Worm (Caenorhabditis elegans) whole organism, late embryonic: ENCODE measurements around the gene C16C8.11.
"Not testable (repeated sequence)": the region's sequence is repeated elsewhere in the genome, so short reads cannot be mapped to it uniquely, and the experiment has no call there.

Experiments
- C08G9.2 ChIP-seq: sonication (generic microtip); optimal IDR thresholded peaks from 2 replicates; lab custom pipeline; 2016; ENCODE audit warnings: mild to moderate bottlenecking, missing genetic modification characterization, moderate library complexity, missing compliant biosample characterization
- C38D4.7 ChIP-seq: fragments of 200-800 bp; sonication (Bioruptor generic); optimal IDR thresholded peaks from 2 replicates; lab custom pipeline; 2018; ENCODE audit warnings: mild to moderate bottlenecking, missing genetic modification characterization, moderate library complexity, missing compliant biosample characterization
- F13H6.1 ChIP-seq: sonication (generic microtip); optimal IDR thresholded peaks from 2 replicates; lab custom pipeline; 2016; ENCODE audit warnings: missing genetic modification characterization, missing compliant biosample characterization
- K09A11.1 ChIP-seq: sonication (generic microtip); optimal IDR thresholded peaks from 2 replicates; lab custom pipeline; 2017; ENCODE audit warnings: antibody characterized with exemption, mild to moderate bottlenecking, missing genetic modification characterization, missing compliant biosample characterization; ENCODE audit not compliant: insufficient read depth
- T23F11.4 ChIP-seq: fragments of 200-800 bp; sonication (Bioruptor generic); optimal IDR thresholded peaks from 2 replicates; lab custom pipeline; 2018; ENCODE audit warnings: mild to moderate bottlenecking, missing genetic modification characterization, missing compliant biosample characterization
- ahr-1 ChIP-seq: sonication (generic microtip); optimal IDR thresholded peaks from 2 replicates; lab custom pipeline; 2016; ENCODE audit warnings: missing genetic modification characterization, missing compliant biosample characterization
- ama-1 ChIP-seq: fragments of 150-350 bp; optimal IDR thresholded peaks from 2 replicates; lab custom pipeline; 2014
- ceh-14 ChIP-seq: sonication (generic microtip); optimal IDR thresholded peaks from 2 replicates; lab custom pipeline; 2016; ENCODE audit warnings: missing genotype, missing genetic modification characterization, missing compliant biosample characterization
- ceh-24 ChIP-seq: sonication (generic microtip); optimal IDR thresholded peaks from 2 replicates; lab custom pipeline; 2016; ENCODE audit warnings: mild to moderate bottlenecking, missing genetic modification characterization, missing compliant biosample characterization
- ceh-31 ChIP-seq: sonication (generic microtip); optimal IDR thresholded peaks from 2 replicates; lab custom pipeline; 2016; ENCODE audit warnings: missing genetic modification characterization, missing compliant biosample characterization
- ceh-45 ChIP-seq: fragments of 200-800 bp; sonication (Bioruptor generic); IDR thresholded peaks from 2 replicates; pipeline ENCODE4 v1.3.6; 2022; ENCODE audit warnings: missing genetic modification reagents, missing genetic modification characterization, missing compliant biosample characterization
- ceh-48 ChIP-seq: sonication (generic microtip); optimal IDR thresholded peaks from 2 replicates; lab custom pipeline; 2016; ENCODE audit warnings: missing genetic modification characterization, inconsistent platforms, missing compliant biosample characterization
- ceh-9 ChIP-seq: sonication (generic microtip); optimal IDR thresholded peaks from 2 replicates; lab custom pipeline; 2016; ENCODE audit warnings: mild to moderate bottlenecking, missing genetic modification characterization, inconsistent platforms, missing compliant biosample characterization
- dve-1 ChIP-seq: sonication (generic microtip); optimal IDR thresholded peaks from 2 replicates; lab custom pipeline; 2017; ENCODE audit warnings: antibody characterized with exemption, mild to moderate bottlenecking, missing genetic modification characterization, missing compliant biosample characterization
- elt-2 ChIP-seq: sonication (generic microtip); optimal IDR thresholded peaks from 2 replicates; lab custom pipeline; 2016; ENCODE audit warnings: missing genetic modification reagents, missing genetic modification characterization, missing compliant biosample characterization
- fkh-10 ChIP-seq: fragments of 150-350 bp; optimal IDR thresholded peaks from 2 replicates; lab custom pipeline; 2014; ENCODE audit warnings: missing biosample characterization, missing genetic modification reagents, missing genetic modification characterization
- fkh-6 ChIP-seq: sonication (generic microtip); optimal IDR thresholded peaks from 2 replicates; lab custom pipeline; 2016; ENCODE audit warnings: missing genetic modification characterization, missing compliant biosample characterization
- gmeb-2 ChIP-seq: sonication (generic microtip); optimal IDR thresholded peaks from 2 replicates; lab custom pipeline; 2016; ENCODE audit warnings: missing genetic modification characterization, inconsistent platforms, missing compliant biosample characterization
- hlh-30 ChIP-seq: sonication (generic microtip); optimal IDR thresholded peaks from 2 replicates; lab custom pipeline; 2017; ENCODE audit warnings: antibody characterized with exemption, missing genetic modification characterization, missing compliant biosample characterization; ENCODE audit not compliant: insufficient read depth
- hlh-6 ChIP-seq: sonication (generic microtip); optimal IDR thresholded peaks from 2 replicates; lab custom pipeline; 2016; ENCODE audit warnings: missing genotype, missing genetic modification characterization, missing compliant biosample characterization
- hlh-8 ChIP-seq: sonication (generic microtip); optimal IDR thresholded peaks from 2 replicates; lab custom pipeline; 2016; ENCODE audit warnings: missing genotype, missing genetic modification characterization, missing compliant biosample characterization
- lim-6 ChIP-seq: sonication (generic microtip); optimal IDR thresholded peaks from 2 replicates; lab custom pipeline; 2016; ENCODE audit warnings: missing genetic modification characterization, missing compliant biosample characterization
- nfya-1 ChIP-seq: sonication (generic microtip); optimal IDR thresholded peaks from 2 replicates; lab custom pipeline; 2017; ENCODE audit warnings: missing genetic modification characterization, mild to moderate bottlenecking, missing compliant biosample characterization, antibody characterized with exemption, moderate library complexity
- nhr-232 ChIP-seq: sonication (generic microtip); optimal IDR thresholded peaks from 2 replicates; lab custom pipeline; 2016; ENCODE audit warnings: missing genetic modification characterization, missing compliant biosample characterization
- npax-4 ChIP-seq: sonication (generic microtip); optimal IDR thresholded peaks from 2 replicates; lab custom pipeline; 2016; ENCODE audit warnings: missing genetic modification characterization, missing compliant biosample characterization
- odd-2 ChIP-seq: sonication (generic microtip); optimal IDR thresholded peaks from 2 replicates; lab custom pipeline; 2017; ENCODE audit warnings: antibody characterized with exemption, mild to moderate bottlenecking, missing genetic modification characterization, missing compliant biosample characterization
- pat-9 ChIP-seq: fragments of 200-800 bp; sonication (Bioruptor generic); optimal IDR thresholded peaks from 2 replicates; lab custom pipeline; 2018; ENCODE audit warnings: mild to moderate bottlenecking, missing genetic modification characterization, moderate library complexity, missing compliant biosample characterization
- pax-1 ChIP-seq: fragments of 150-350 bp; optimal IDR thresholded peaks from 2 replicates; lab custom pipeline; 2014; ENCODE audit warnings: missing biosample characterization, missing genetic modification characterization
- pha-2 ChIP-seq: sonication (generic microtip); optimal IDR thresholded peaks from 2 replicates; lab custom pipeline; 2017; ENCODE audit warnings: mild to moderate bottlenecking, missing genetic modification characterization, missing compliant biosample characterization
- pqm-1 ChIP-seq: sonication (generic microtip); optimal IDR thresholded peaks from 2 replicates; lab custom pipeline; 2016; ENCODE audit warnings: missing genetic modification characterization, missing compliant biosample characterization
- pros-1 ChIP-seq: fragments of 150-350 bp; optimal IDR thresholded peaks from 2 replicates; lab custom pipeline; 2014; ENCODE audit warnings: missing biosample characterization, missing genetic modification reagents, missing genetic modification characterization
- rnt-1 ChIP-seq: sonication (generic microtip); optimal IDR thresholded peaks from 2 replicates; lab custom pipeline; 2016; ENCODE audit warnings: missing genetic modification characterization, missing compliant biosample characterization
- sox-2 ChIP-seq: fragments of 200-800 bp; sonication (Bioruptor generic); IDR thresholded peaks from 2 replicates; pipeline ENCODE4 v1.3.6; 2022; ENCODE audit warnings: missing genetic modification reagents, missing genetic modification characterization, missing compliant biosample characterization
- syd-9 ChIP-seq: sonication (generic microtip); optimal IDR thresholded peaks from 2 replicates; lab custom pipeline; 2016; ENCODE audit warnings: mild to moderate bottlenecking, missing genetic modification characterization, moderate library complexity, missing compliant biosample characterization
- tbx-2 ChIP-seq: sonication (generic microtip); optimal IDR thresholded peaks from 2 replicates; lab custom pipeline; 2016; ENCODE audit warnings: missing genetic modification characterization, missing compliant biosample characterization
- unc-42 ChIP-seq: sonication (generic microtip); optimal IDR thresholded peaks from 2 replicates; lab custom pipeline; 2016; ENCODE audit warnings: missing genotype, missing genetic modification characterization, missing compliant biosample characterization
- unc-55 ChIP-seq: sonication (generic microtip); optimal IDR thresholded peaks from 2 replicates; lab custom pipeline; 2017; ENCODE audit warnings: missing biosample characterization, missing genetic modification reagents, missing genetic modification characterization

C16C8.11 gene

DNA sequence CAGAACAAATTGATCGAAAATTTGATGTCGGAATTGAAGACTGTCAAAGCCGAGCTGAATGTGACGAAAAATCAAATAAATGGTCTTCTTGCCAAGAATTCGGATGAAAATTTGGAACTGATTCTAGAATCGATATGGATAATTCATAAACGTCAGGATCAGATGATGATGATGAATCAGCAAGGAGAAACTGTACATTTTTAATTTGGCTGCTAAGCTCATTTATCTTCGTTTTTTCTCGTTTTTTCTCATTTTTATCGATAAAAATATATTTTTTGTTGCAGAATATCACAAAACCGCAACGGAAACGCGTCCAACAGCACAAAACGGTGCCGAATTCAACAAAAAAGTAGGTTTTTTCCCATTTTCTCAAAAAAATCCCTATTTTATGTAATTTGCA lies 4.0 kb upstream of the C16C8.11 start, which contains the start of gene C16C8.14:
Gene C16C8.14, plus strand, starts transcription at position 301 of the 400 bp plus-strand sequence.
- not testable (repeated sequence) for TF ChIP-seq syd-9 (tag; lab: Kevin White, UChicago); C08G9.2; hlh-6 (tag; lab: Kevin White, UChicago)

DNA sequence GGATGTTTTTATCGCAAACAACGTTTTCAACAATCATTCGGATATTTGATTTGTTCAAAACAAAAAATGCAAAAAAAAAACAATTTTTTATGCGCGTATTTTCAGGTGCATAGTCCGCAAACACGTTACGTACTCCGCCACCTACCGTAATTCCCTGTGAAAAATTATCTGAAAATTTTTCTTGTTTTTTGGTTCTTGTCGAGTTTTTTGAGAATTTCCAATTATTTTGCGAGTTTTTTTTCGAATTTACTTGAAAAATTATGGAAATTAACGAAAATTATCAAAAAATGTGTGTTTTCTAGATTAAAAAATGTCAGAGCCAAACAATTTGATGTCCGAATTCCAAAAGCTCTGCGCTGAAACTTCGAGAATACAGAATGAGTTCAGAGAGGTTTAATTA lies 1.1 kb upstream of the C16C8.11 start, which contains the start of gene C16C8.12:
Gene C16C8.12, plus strand, starts transcription at position 301 of the 400 bp plus-strand sequence.
- TF ChIP-seq nfya-1 = no peak
- no peak for TF ChIP-seq sox-2 (GFP tag; lab: Robert Waterston, UW)
- TF ChIP-seq ama-1 = no peak
- no peak for TF ChIP-seq rnt-1
- TF ChIP-seq pax-1 (tag; lab: Kevin White, UChicago) = no peak
- TF ChIP-seq npax-4 (tag; lab: Kevin White, UChicago) = no peak
- no peak for TF ChIP-seq ceh-45 (GFP tag; lab: Robert Waterston, UW)
- TF ChIP-seq elt-2 (tag; lab: Kevin White, UChicago) = no peak
- no peak for TF ChIP-seq unc-55 (GFP tag; lab: Kevin White, UChicago)
- TF ChIP-seq fkh-10 (GFP tag; lab: Kevin White, UChicago) = no peak
- no peak for TF ChIP-seq pqm-1 (tag; lab: Kevin White, UChicago)
- no peak for TF ChIP-seq K09A11.1 (tag; lab: Kevin White, UChicago)
- TF ChIP-seq lim-6 (tag; lab: Kevin White, UChicago) = no peak
- TF ChIP-seq unc-42 (tag; lab: Kevin White, UChicago) = no peak
- no peak for TF ChIP-seq T23F11.4 (GFP tag; lab: Kevin White, UChicago)
- no peak for TF ChIP-seq tbx-2 (tag; lab: Kevin White, UChicago)
- no peak for TF ChIP-seq hlh-8 (tag; lab: Kevin White, UChicago)
- TF ChIP-seq ceh-31 (tag; lab: Kevin White, UChicago) = no peak
- TF ChIP-seq pha-2 (tag; lab: Kevin White, UChicago) = no peak
- TF ChIP-seq, all 69 proteins: peak for 0

DNA sequence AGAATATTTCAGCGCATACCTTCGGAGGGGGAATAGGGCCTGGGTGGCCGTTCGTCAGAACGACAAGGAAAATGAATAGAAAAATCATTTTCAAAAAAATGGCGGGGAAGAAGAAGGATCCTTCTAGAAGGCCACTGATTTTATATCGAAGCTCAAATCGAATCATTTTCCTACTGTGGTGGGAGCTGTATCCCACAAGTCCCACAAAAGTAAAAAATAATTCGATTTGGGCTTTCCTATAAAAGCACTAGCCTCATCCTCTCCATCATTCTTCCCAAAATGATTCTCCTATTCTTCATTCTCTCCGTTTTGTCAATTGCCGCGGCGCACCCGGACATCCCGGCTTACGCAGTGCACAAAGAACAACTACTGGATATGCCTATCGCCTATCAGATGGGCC lies 4.7 kb downstream of the C16C8.11 start, which contains the start of the genes C16C8.26 and C16C8.19:
Gene C16C8.26, minus strand, starts transcription at position 101 of the 400 bp plus-strand sequence.
Gene C16C8.19, plus strand, starts transcription at position 279 of the 400 bp plus-strand sequence.
- TF ChIP-seq nfya-1 = no peak
- no peak for TF ChIP-seq unc-42 (tag; lab: Kevin White, UChicago)
- no peak for TF ChIP-seq hlh-30 (tag; lab: Kevin White, UChicago)
- no peak for TF ChIP-seq ceh-9 (tag; lab: Kevin White, UChicago)
- TF ChIP-seq nhr-232 (tag; lab: Kevin White, UChicago) = no peak
- TF ChIP-seq odd-2 (tag; lab: Kevin White, UChicago) = no peak
- TF ChIP-seq C38D4.7 (GFP tag; lab: Kevin White, UChicago) = no peak
- TF ChIP-seq ceh-24 = no peak
- TF ChIP-seq fkh-6 (tag; lab: Kevin White, UChicago) = no peak
- no peak for TF ChIP-seq F13H6.1 (tag; lab: Kevin White, UChicago)
- TF ChIP-seq ahr-1 (tag; lab: Kevin White, UChicago) = no peak
- TF ChIP-seq pros-1 (tag; lab: Kevin White, UChicago) = no peak
- no peak for TF ChIP-seq syd-9 (tag; lab: Kevin White, UChicago)
- TF ChIP-seq pat-9 (tag; lab: Kevin White, UChicago) = no peak
- no peak for TF ChIP-seq ceh-48 (tag; lab: Kevin White, UChicago)
- no peak for TF ChIP-seq sox-2 (GFP tag; lab: Robert Waterston, UW)
- no peak for TF ChIP-seq gmeb-2
- no peak for TF ChIP-seq pha-2 (tag; lab: Kevin White, UChicago)
- TF ChIP-seq ceh-14 (tag; lab: Kevin White, UChicago) = no peak

DNA sequence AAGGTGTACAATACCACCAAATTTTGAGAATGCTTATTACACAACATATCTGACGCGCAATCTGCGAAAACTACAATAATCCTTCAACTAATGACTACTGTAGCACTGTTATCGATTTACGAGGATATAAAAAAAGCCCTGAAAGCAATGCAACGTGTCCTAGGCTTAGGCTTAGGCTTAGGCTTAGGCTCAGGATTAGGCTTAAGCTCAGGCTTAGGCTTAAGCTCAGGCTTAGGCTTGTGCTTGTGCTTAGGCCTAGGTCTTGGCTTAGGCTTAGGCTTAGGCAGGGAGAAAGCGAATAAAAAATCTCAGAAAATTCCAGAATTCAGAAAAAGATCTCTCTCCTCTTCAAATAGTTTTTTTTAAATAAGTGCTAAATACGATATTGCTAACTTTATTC lies 5.7 kb downstream of the C16C8.11 start:
- TF ChIP-seq dve-1 (tag; lab: Kevin White, UChicago) (peak; percentile 79), K09A11.1 (tag; lab: Kevin White, UChicago) (no peak)
- TF ChIP-seq, all 69 proteins: peak for 1
